Worm (Caenorhabditis elegans) whole organism, early embryonic: ENCODE results near the gene sma-3.

Experiments used
- B0310.2 ChIP-seq: sonication (generic microtip); optimal IDR thresholded peaks from 2 replicates; lab custom pipeline; 2016; ENCODE audit warnings: mild to moderate bottlenecking, missing genetic modification characterization, missing compliant biosample characterization
- F13C5.2 ChIP-seq: sonication (generic microtip); optimal IDR thresholded peaks from 2 replicates; lab custom pipeline; 2017; ENCODE audit warnings: mild to moderate bottlenecking, missing genetic modification characterization, inconsistent platforms, missing compliant biosample characterization
- aly-1 ChIP-seq: sonication (generic microtip); optimal IDR thresholded peaks from 2 replicates; lab custom pipeline; 2016; ENCODE audit warnings: missing genetic modification characterization, missing compliant biosample characterization
- ama-1 ChIP-seq: fragments of 150-350 bp; optimal IDR thresholded peaks from 2 replicates; lab custom pipeline; 2014
- ceh-13 ChIP-seq: fragments of 200-800 bp; sonication (Bioruptor generic); optimal IDR thresholded peaks from 2 replicates; lab custom pipeline; 2018; ENCODE audit warnings: mild to moderate bottlenecking, missing genetic modification characterization, missing compliant biosample characterization
- ceh-36 ChIP-seq: sonication (generic microtip); optimal IDR thresholded peaks from 2 replicates; lab custom pipeline; 2016; ENCODE audit warnings: missing genetic modification characterization, inconsistent platforms, missing compliant biosample characterization
- ets-7 ChIP-seq: sonication (generic microtip); optimal IDR thresholded peaks from 2 replicates; lab custom pipeline; 2016; ENCODE audit warnings: missing genotype, missing genetic modification characterization, missing compliant biosample characterization
- flt-1 ChIP-seq: fragments of 200-800 bp; sonication (Bioruptor generic); IDR thresholded peaks from 2 replicates; pipeline ENCODE4 v1.3.6; 2022; ENCODE audit warnings: missing genetic modification characterization, missing compliant biosample characterization
- hmbx-1 ChIP-seq: sonication (generic microtip); optimal IDR thresholded peaks from 2 replicates; lab custom pipeline; 2016; ENCODE audit warnings: mild to moderate bottlenecking, missing genetic modification characterization, missing compliant biosample characterization
- hmg-4 ChIP-seq: fragments of 200-800 bp; sonication (Bioruptor generic); optimal IDR thresholded peaks from 2 replicates; lab custom pipeline; 2018; ENCODE audit warnings: mild to moderate bottlenecking, missing genetic modification characterization, missing compliant biosample characterization
- hnd-1 ChIP-seq: sonication (generic microtip); optimal IDR thresholded peaks from 2 replicates; lab custom pipeline; 2016; ENCODE audit warnings: missing genetic modification characterization, missing compliant biosample characterization
- pes-1 ChIP-seq: fragments of 200-800 bp; sonication (Bioruptor generic); IDR thresholded peaks from 2 replicates; pipeline ENCODE4 v1.3.6; 2022; ENCODE audit warnings: missing genetic modification reagents, missing genetic modification characterization, missing compliant biosample characterization
- scrt-1 ChIP-seq: fragments of 200-800 bp; sonication (Bioruptor generic); IDR thresholded peaks from 2 replicates; pipeline ENCODE4 v1.3.6; 2022; ENCODE audit warnings: missing genetic modification characterization, missing compliant biosample characterization
- sea-1 ChIP-seq: fragments of 200-800 bp; sonication (Bioruptor generic); conservative IDR thresholded peaks from 2 replicates; pipeline ENCODE4 v1.3.6; 2022; ENCODE audit warnings: missing genetic modification characterization, missing compliant biosample characterization
- tbx-11 ChIP-seq: fragments of 200-800 bp; sonication (Bioruptor generic); IDR thresholded peaks from 2 replicates; pipeline ENCODE4 v1.3.6; 2022; ENCODE audit warnings: missing genetic modification characterization, missing compliant biosample characterization
- tbx-37 ChIP-seq: fragments of 200-800 bp; sonication (Bioruptor generic); conservative IDR thresholded peaks from 2 replicates; pipeline ENCODE4 v1.3.6; 2022; ENCODE audit warnings: missing genetic modification reagents, missing genetic modification characterization, missing compliant biosample characterization
- tra-4 ChIP-seq: sonication (generic microtip); optimal IDR thresholded peaks from 2 replicates; lab custom pipeline; 2017; ENCODE audit warnings: missing genetic modification characterization, missing compliant biosample characterization

sma-3 gene

ce11 chrIII:6819322-6819901 is 44.4 kb downstream of the sma-3 start, which contains the start of gene F28F5.6:
Gene F28F5.6 (minus strand): TSS chrIII:6819372.
- no peak for TF ChIP-seq ceh-36 (tag; lab: Kevin White, UChicago)
- no peak for TF ChIP-seq ama-1 (lab: Kevin White, UChicago)
- no peak for TF ChIP-seq ceh-13
- no peak for TF ChIP-seq B0310.2 (tag; lab: Kevin White, UChicago)
- TF ChIP-seq tbx-11, result no peak
- TF ChIP-seq ets-7 (tag; lab: Kevin White, UChicago), result no peak
- no peak for TF ChIP-seq sea-1 (GFP tag; lab: Robert Waterston, UW)
- no peak for TF ChIP-seq aly-1 (tag; lab: Kevin White, UChicago)
- no peak for TF ChIP-seq F13C5.2 (tag; lab: Kevin White, UChicago)
- no peak for TF ChIP-seq tra-4 (tag; lab: Kevin White, UChicago)
- no peak for TF ChIP-seq flt-1 (GFP tag; lab: Robert Waterston, UW)
- no peak for TF ChIP-seq hmbx-1 (tag; lab: Kevin White, UChicago)
- TF ChIP-seq pes-1, result no peak
- TF ChIP-seq scrt-1 (GFP tag; lab: Robert Waterston, UW), result no peak
- TF ChIP-seq hnd-1, result no peak
- no peak for TF ChIP-seq hmg-4 (GFP tag; lab: Kevin White, UChicago)
- TF ChIP-seq tbx-37 (GFP tag; lab: Robert Waterston, UW), result no peak

ce11 chrIII:6818037-6818436 is 45.7 kb downstream of the sma-3 start:
- no peak for TF ChIP-seq flt-1 (GFP tag; lab: Robert Waterston, UW)
- TF ChIP-seq hmg-4 (GFP tag; lab: Kevin White, UChicago), result no peak
- TF ChIP-seq tbx-11, result no peak
- no peak for TF ChIP-seq ceh-13
- TF ChIP-seq ets-7 (tag; lab: Kevin White, UChicago), result no peak
- TF ChIP-seq ceh-36 (tag; lab: Kevin White, UChicago), result no peak
- TF ChIP-seq pes-1, result no peak
- TF ChIP-seq F13C5.2 (tag; lab: Kevin White, UChicago), result no peak
- TF ChIP-seq tbx-37 (GFP tag; lab: Robert Waterston, UW), result no peak
- no peak for TF ChIP-seq hnd-1
- no peak for TF ChIP-seq hmbx-1 (tag; lab: Kevin White, UChicago)
- no peak for TF ChIP-seq tra-4 (tag; lab: Kevin White, UChicago)
- TF ChIP-seq scrt-1 (GFP tag; lab: Robert Waterston, UW), result no peak
- no peak for TF ChIP-seq B0310.2 (tag; lab: Kevin White, UChicago)
- no peak for TF ChIP-seq sea-1 (GFP tag; lab: Robert Waterston, UW)
- no peak for TF ChIP-seq aly-1 (tag; lab: Kevin White, UChicago)
- no peak for TF ChIP-seq ama-1 (lab: Kevin White, UChicago)

- no peak for TF ChIP-seq hnd-1
- TF ChIP-seq flt-1 (GFP tag; lab: Robert Waterston, UW), result no peak
- no peak for TF ChIP-seq tbx-11
- TF ChIP-seq ceh-13, result no peak
- no peak for TF ChIP-seq ceh-36 (tag; lab: Kevin White, UChicago)
- no peak for TF ChIP-seq hmg-4 (GFP tag; lab: Kevin White, UChicago)
- no peak for TF ChIP-seq aly-1 (tag; lab: Kevin White, UChicago)
Measured at ce11 chrIII:6816930-6817329, 46.8 kb downstream of the sma-3 start, which contains the start of gene F28F5.4. Gene F28F5.4 (minus strand): TSS chrIII:6817033.
